Fruit fly (Drosophila melanogaster) whole organism, pupa: ENCODE results near the gene soti.

Experiments
- CG10348 ChIP-seq: fragments of 200-800 bp; sonication (Bioruptor generic); IDR thresholded peaks from 2 replicates; pipeline ENCODE4 v1.3.6; 2022; ENCODE audit warnings: missing biosample characterization, missing genetic modification characterization
- CG12605 ChIP-seq: fragments of 200-800 bp; sonication (Bioruptor generic); IDR thresholded peaks from 2 replicates; pipeline ENCODE4 v1.3.6; 2022; ENCODE audit warnings: missing biosample characterization, missing genetic modification characterization
- CG17806 ChIP-seq: fragments of 200-800 bp; sonication (Bioruptor generic); optimal IDR thresholded peaks from 2 replicates; lab custom pipeline; 2018; ENCODE audit warnings: missing biosample characterization, mild to moderate bottlenecking, missing genetic modification characterization, moderate library complexity
- CG32121 ChIP-seq: fragments of 200-800 bp; sonication (Bioruptor generic); IDR thresholded peaks from 2 replicates; pipeline ENCODE4 v1.3.6; 2022; ENCODE audit warnings: missing biosample characterization, missing genetic modification characterization
- EcR ChIP-seq: fragments of 200-800 bp; sonication (Bioruptor generic); optimal IDR thresholded peaks from 3 replicates; lab custom pipeline; 2019; ENCODE audit warnings: missing biosample characterization, missing genetic modification characterization, mild to moderate bottlenecking, moderate library complexity, missing genetic modification reagents

DNA sequence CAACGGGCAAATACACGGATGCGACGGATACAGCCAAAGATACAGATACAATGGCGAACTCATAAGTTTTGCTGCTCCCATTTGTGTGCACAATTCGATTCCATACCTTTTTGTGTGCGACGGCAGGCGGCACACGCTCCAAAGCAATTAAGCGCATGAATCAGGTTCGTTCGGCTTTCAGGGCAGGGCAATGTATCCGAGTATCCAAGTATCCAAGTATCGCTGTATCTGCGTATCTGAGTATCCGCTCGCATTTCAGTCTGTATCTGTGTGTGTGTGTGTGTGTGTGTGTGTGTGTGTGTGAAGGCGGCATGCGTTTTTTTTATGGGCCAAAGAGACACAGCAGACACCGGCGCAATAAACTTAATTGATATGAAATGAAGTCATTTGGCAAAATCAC lies 18.3 kb downstream of the soti start:
- TF ChIP-seq EcR (GFP tag; lab: Kevin White, UChicago) (peak; percentile 64), CG12605 (GFP tag; lab: Robert Waterston, UW) (no peak), CG10348 (GFP tag; lab: Robert Waterston, UW) (no peak), CG32121 (GFP tag; lab: Robert Waterston, UW) (no peak), CG17806 (no peak)
